Fruit fly (Drosophila melanogaster): ENCODE data around the gene CG10600.

The CG10600 gene

DNA sequence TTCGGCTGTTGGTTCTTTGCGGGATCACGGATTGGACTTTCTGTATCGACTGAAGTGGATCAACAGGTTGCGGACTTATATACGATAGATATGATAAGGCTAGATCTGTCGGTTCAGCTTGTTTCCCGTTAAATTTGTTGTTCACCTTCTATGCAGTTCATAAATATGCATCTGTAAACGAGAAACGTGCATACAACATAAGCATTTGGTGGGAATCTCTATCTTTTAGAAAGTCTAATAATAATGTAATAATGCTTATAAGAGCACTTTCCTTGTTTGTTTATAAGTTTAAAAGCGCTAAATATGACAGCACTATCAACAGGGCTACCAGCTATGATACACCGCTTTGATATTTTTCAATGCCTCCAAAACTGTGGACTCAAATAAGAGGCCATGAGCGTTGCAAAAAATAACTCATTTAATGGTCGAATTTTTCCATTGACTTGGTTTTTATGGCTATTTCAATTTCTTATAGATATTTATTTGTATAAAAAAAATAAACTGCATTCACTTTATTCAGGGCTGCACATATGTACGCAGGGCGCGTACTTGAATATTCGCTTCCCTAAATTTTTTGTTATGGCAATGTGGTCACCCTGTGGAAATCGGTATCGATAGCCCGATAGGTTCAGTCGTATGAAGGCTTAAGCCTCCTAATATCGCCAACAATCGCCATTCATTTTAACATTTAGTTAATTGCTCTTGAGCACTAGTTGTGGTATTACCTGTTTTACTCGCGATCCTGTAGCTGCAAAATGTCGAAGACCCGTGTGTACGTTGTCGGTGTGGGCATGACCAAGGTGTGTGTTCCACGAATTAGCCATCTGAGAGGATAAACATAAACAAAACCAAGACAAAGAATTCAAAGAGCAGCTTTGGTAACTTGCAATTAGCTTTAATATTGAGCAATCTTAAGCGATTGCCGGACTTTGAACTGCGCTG lies 8.6 kb downstream of the CG10600 start, which contains the start of the genes CG17597 and ScpX (continued):
- TF ChIP-seq tll (GFP tag; optimal IDR thresholded peaks at IDR 0.05) = peak; percentile 9 to 65
- peak; percentile 94 for TF ChIP-seq row (GFP tag; IDR thresholded peaks at IDR 0.05)
- TF ChIP-seq CG12299 (tag; optimal IDR thresholded peaks at IDR 0.05) = peak; percentile 16
- TF ChIP-seq zen2 (GFP tag; IDR thresholded peaks at IDR 0.05; ENCODE audit: partially characterized antibody) = peak; percentile 81
- TF ChIP-seq sens (GFP tag) = peak; percentile 92
- TF ChIP-seq CG32772 (GFP tag; IDR thresholded peaks at IDR 0.05) = peak; percentile 39; the same call in 1 of the 2 replicates
- peak; percentile 11 for TF ChIP-seq CTCF (GFP tag; optimal IDR thresholded peaks at IDR 0.05)
- TF ChIP-seq kni (GFP tag; optimal IDR thresholded peaks at IDR 0.05) = peak; percentile 61
- peak; percentile 62 for TF ChIP-seq tin (GFP tag; optimal IDR thresholded peaks at IDR 0.05)
- TF ChIP-seq CrebB (tag; optimal IDR thresholded peaks at IDR 0.05) = peak; percentile 16
- peak; percentile 71 for TF ChIP-seq CG4424 (GFP tag; optimal IDR thresholded peaks at IDR 0.05)
- TF ChIP-seq CG15601 (tag; optimal IDR thresholded peaks at IDR 0.05) = peak; percentile 46
- TF ChIP-seq CG17568 (GFP tag; optimal IDR thresholded peaks at IDR 0.05) = peak; percentile 20
- TF ChIP-seq pros (GFP tag; optimal IDR thresholded peaks at IDR 0.05) = no peak
- TF ChIP-seq Dfd (GFP tag; optimal IDR thresholded peaks at IDR 0.05) = no peak
- peak; percentile 47 to 68 for TF ChIP-seq dpn (GFP tag; optimal IDR thresholded peaks at IDR 0.05)
- peak; percentile 55 for TF ChIP-seq Bteb2 (GFP tag; optimal IDR thresholded peaks at IDR 0.05)
- TF ChIP-seq wek (GFP tag; optimal IDR thresholded peaks at IDR 0.05) = no peak
- peak; percentile 51 for TF ChIP-seq sqz (GFP tag; optimal IDR thresholded peaks at IDR 0.05)
- TF ChIP-seq CG3726 (GFP tag; IDR thresholded peaks at IDR 0.05) = no peak
- TF ChIP-seq Sry-β (GFP tag; optimal IDR thresholded peaks at IDR 0.05) = peak; percentile 100
- TF ChIP-seq Ets97D (GFP tag; optimal IDR thresholded peaks at IDR 0.05) = peak; percentile 77
- peak; percentile 26 for TF ChIP-seq D19A (tag; optimal IDR thresholded peaks at IDR 0.05)
- peak; percentile 29; the same call in 1 of the 2 replicates for TF ChIP-seq CG8765 (GFP tag; IDR thresholded peaks at IDR 0.05)
- peak; percentile 94 for TF ChIP-seq stwl (tag; optimal IDR thresholded peaks at IDR 0.05)
- peak; percentile 90 for TF ChIP-seq scrt (GFP tag; optimal IDR thresholded peaks at IDR 0.05)
- TF ChIP-seq bigmax (GFP tag; optimal IDR thresholded peaks at IDR 0.05) = no peak
- TF ChIP-seq twi (tag; optimal IDR thresholded peaks at IDR 0.05) = peak; percentile 54
- TF ChIP-seq CG7556 (GFP tag; optimal IDR thresholded peaks at IDR 0.05) = peak; percentile 31
- no peak; the same call in 2 of the 3 replicates for TF ChIP-seq B-H1 (GFP tag; IDR thresholded peaks at IDR 0.05)
- 0 out of 2 replicates have a peak, but pooled peaks have one; percentile 11 for TF ChIP-seq CG7372 (GFP tag; IDR thresholded peaks at IDR 0.05)
- TF ChIP-seq NK7.1 (GFP tag; optimal IDR thresholded peaks at IDR 0.05) = no peak
- TF ChIP-seq CG4730 (GFP tag; IDR thresholded peaks at IDR 0.05) = 0 out of 2 replicates have a peak, but pooled peaks have one; percentile 17
- TF ChIP-seq bcd (GFP tag; optimal IDR thresholded peaks at IDR 0.05) = peak; percentile 77
- TF ChIP-seq dm (GFP tag; optimal IDR thresholded peaks at IDR 0.05) = no peak
- TF ChIP-seq CG14860 (GFP tag; IDR thresholded peaks at IDR 0.05; ENCODE audit: partially characterized antibody) = peak; percentile 84
- peak; percentile 57 for TF ChIP-seq Camta (GFP tag; optimal IDR thresholded peaks at IDR 0.05)
- TF ChIP-seq Myb (GFP tag; optimal IDR thresholded peaks at IDR 0.05) = peak; percentile 27
- peak; percentile 93 for TF ChIP-seq Ets65A (GFP tag)
- TF ChIP-seq jing (GFP tag; optimal IDR thresholded peaks at IDR 0.05) = peak; percentile 31
- 0 out of 3 replicates have a peak, but pooled peaks have one; percentile 16 for TF ChIP-seq Mrtf (GFP tag; IDR thresholded peaks at IDR 0.05)
- no peak for TF ChIP-seq esg (GFP tag; conservative IDR thresholded peaks at IDR 0.05)
- TF ChIP-seq CG12236 (GFP tag; optimal IDR thresholded peaks at IDR 0.05) = no peak
- peak; percentile 53 for TF ChIP-seq kay (GFP tag; optimal IDR thresholded peaks at IDR 0.05)
- TF ChIP-seq Dp (GFP tag; optimal IDR thresholded peaks at IDR 0.05) = peak; percentile 85
- peak; percentile 82 for TF ChIP-seq nerfin-2 (GFP tag; IDR thresholded peaks at IDR 0.05; ENCODE audit: partially characterized antibody)
- no peak for TF ChIP-seq CG5953 (GFP tag; IDR thresholded peaks at IDR 0.05)
- peak; percentile 83 for TF ChIP-seq Dll (GFP tag; IDR thresholded peaks at IDR 0.05; ENCODE audit: partially characterized antibody)
- peak; percentile 61 for TF ChIP-seq Hmx (GFP tag; optimal IDR thresholded peaks at IDR 0.05)

All from whole organism, embryonic.